Worm (Caenorhabditis elegans) whole organism, young adult: ENCODE measurements around the gene frm-5.1.

Experiments
- C06A6.2 ChIP-seq: fragments of 200-800 bp; sonication (Bioruptor generic); conservative IDR thresholded peaks from 2 replicates; pipeline ENCODE4 v1.3.6; 2022; ENCODE audit warnings: missing genetic modification characterization, missing compliant biosample characterization
- C17E4.6 ChIP-seq: fragments of 200-800 bp; sonication (Bioruptor generic); IDR thresholded peaks from 2 replicates; pipeline ENCODE4 v1.3.6; 2022; ENCODE audit warnings: missing genetic modification reagents, missing genetic modification characterization, missing compliant biosample characterization
- F33H1.4 ChIP-seq: fragments of 200-800 bp; sonication (Bioruptor generic); IDR thresholded peaks from 2 replicates; pipeline ENCODE4 v1.3.6; 2022; ENCODE audit warnings: missing genetic modification reagents, missing genetic modification characterization, missing compliant biosample characterization
- F37B4.10 ChIP-seq: fragments of 200-800 bp; sonication (Bioruptor generic); IDR thresholded peaks from 2 replicates; pipeline ENCODE4 v1.3.6; 2022; ENCODE audit warnings: missing genetic modification characterization, missing compliant biosample characterization
- F49E8.2 ChIP-seq: sonication (generic microtip); optimal IDR thresholded peaks from 3 replicates; lab custom pipeline; 2017; ENCODE audit warnings: missing genetic modification characterization, mild to moderate bottlenecking, missing compliant biosample characterization, antibody characterized with exemption, moderate library complexity; ENCODE audit not compliant: insufficient read depth
- F57A8.1 ChIP-seq: fragments of 200-800 bp; sonication (Bioruptor generic); optimal IDR thresholded peaks from 2 replicates; lab custom pipeline; 2018; ENCODE audit warnings: mild to moderate bottlenecking, missing genetic modification characterization, moderate library complexity, missing compliant biosample characterization
- Y79H2A.3 ChIP-seq: fragments of 200-800 bp; sonication (Bioruptor generic); conservative IDR thresholded peaks from 2 replicates; pipeline ENCODE4 v1.3.6; 2022; ENCODE audit warnings: missing genetic modification reagents, missing genetic modification characterization, missing compliant biosample characterization
- aptf-3 ChIP-seq: fragments of 200-800 bp; sonication (Bioruptor generic); IDR thresholded peaks from 2 replicates; pipeline ENCODE4 v1.3.6; 2022; ENCODE audit warnings: missing genetic modification characterization, missing compliant biosample characterization
- atf-7 ChIP-seq: sonication (generic microtip); optimal IDR thresholded peaks from 2 replicates; lab custom pipeline; 2017; ENCODE audit warnings: mild to moderate bottlenecking, missing genetic modification characterization, missing compliant biosample characterization
- athp-1 ChIP-seq: sonication (generic microtip); optimal IDR thresholded peaks from 2 replicates; lab custom pipeline; 2017; ENCODE audit warnings: mild to moderate bottlenecking, missing genetic modification characterization, missing compliant biosample characterization
- attf-3 ChIP-seq: fragments of 200-800 bp; sonication (Bioruptor generic); conservative IDR thresholded peaks from 2 replicates; pipeline ENCODE4 v1.3.6; 2022; ENCODE audit warnings: missing genetic modification reagents, missing genetic modification characterization, missing compliant biosample characterization
- bed-1 ChIP-seq: fragments of 200-800 bp; sonication (Bioruptor generic); IDR thresholded peaks from 2 replicates; pipeline ENCODE4 v1.3.6; 2022; ENCODE audit warnings: missing genetic modification reagents, missing genetic modification characterization, missing compliant biosample characterization
- bed-2 ChIP-seq: fragments of 200-800 bp; sonication (Bioruptor generic); IDR thresholded peaks from 2 replicates; pipeline ENCODE4 v1.3.6; 2022; ENCODE audit warnings: missing genetic modification reagents, missing genetic modification characterization, missing compliant biosample characterization
- cebp-1 ChIP-seq, 2 experiments: fragments of 200-800 bp in 1 of 2; sonication (Bioruptor generic) in 1 of 2; sonication (generic microtip) in 1 of 2; IDR thresholded peaks in 1 of 2; optimal IDR thresholded peaks in 1 of 2; 2 replicates each; pipeline versions ENCODE4 v1.3.6 to Lab custom; 2017 to 2022; ENCODE audit warnings: missing compliant biosample characterization in 2 of 2, missing genetic modification characterization in 2 of 2, mild to moderate bottlenecking in 1 of 2, missing genetic modification reagents in 1 of 2, moderate library complexity in 1 of 2
- ceh-40 ChIP-seq: fragments of 200-800 bp; sonication (Bioruptor generic); IDR thresholded peaks from 2 replicates; pipeline ENCODE4 v1.3.6; 2022; ENCODE audit warnings: missing genetic modification characterization, missing compliant biosample characterization
- ceh-79 ChIP-seq: sonication (generic microtip); optimal IDR thresholded peaks from 2 replicates; lab custom pipeline; 2017; ENCODE audit warnings: mild to moderate bottlenecking, missing genetic modification characterization, missing compliant biosample characterization
- die-1 ChIP-seq: sonication (generic microtip); optimal IDR thresholded peaks from 2 replicates; lab custom pipeline; 2016; ENCODE audit warnings: missing genotype, mild to moderate bottlenecking, missing genetic modification characterization, missing compliant biosample characterization
- dpl-1 ChIP-seq: fragments of 150-350 bp; optimal IDR thresholded peaks from 2 replicates; lab custom pipeline; 2014; ENCODE audit warnings: missing biosample characterization, missing genetic modification reagents, missing genetic modification characterization
- efl-1 ChIP-seq: fragments of 150-350 bp; optimal IDR thresholded peaks from 2 replicates; lab custom pipeline; 2014; ENCODE audit warnings: missing biosample characterization, missing genetic modification reagents, missing genetic modification characterization
- egl-18 ChIP-seq: fragments of 200-800 bp; sonication (Bioruptor generic); IDR thresholded peaks from 2 replicates; pipeline ENCODE4 v1.3.6; 2022; ENCODE audit warnings: missing genetic modification reagents, missing genetic modification characterization, missing compliant biosample characterization
- ets-4 ChIP-seq: fragments of 200-800 bp; sonication (Bioruptor generic); optimal IDR thresholded peaks from 2 replicates; lab custom pipeline; 2018; ENCODE audit warnings: mild to moderate bottlenecking, missing genetic modification characterization, missing compliant biosample characterization
- fkh-3 ChIP-seq: sonication (generic microtip); optimal IDR thresholded peaks from 2 replicates; lab custom pipeline; 2016; ENCODE audit warnings: mild to moderate bottlenecking, missing genetic modification characterization, missing compliant biosample characterization
- hmg-1.2 ChIP-seq: fragments of 200-800 bp; sonication (Bioruptor generic); IDR thresholded peaks from 2 replicates; pipeline ENCODE4 v1.3.6; 2022; ENCODE audit warnings: missing genetic modification reagents, missing genetic modification characterization, missing compliant biosample characterization
- hmg-20 ChIP-seq: fragments of 200-800 bp; sonication (Bioruptor generic); IDR thresholded peaks from 2 replicates; pipeline ENCODE4 v1.3.6; 2022; ENCODE audit warnings: missing genetic modification reagents, missing genetic modification characterization, missing compliant biosample characterization
- let-526 ChIP-seq: fragments of 200-800 bp; sonication (Bioruptor generic); IDR thresholded peaks from 2 replicates; pipeline ENCODE4 v1.3.6; 2022; ENCODE audit warnings: missing genetic modification reagents, missing genetic modification characterization, missing compliant biosample characterization
- let-607 ChIP-seq, 2 experiments: fragments of 200-800 bp in 1 of 2; sonication (Bioruptor generic) in 1 of 2; sonication (generic microtip) in 1 of 2; optimal IDR thresholded peaks; 2 replicates each; lab custom pipeline; 2016 to 2018; ENCODE audit warnings: mild to moderate bottlenecking in 2 of 2, missing compliant biosample characterization in 2 of 2, missing genetic modification characterization in 2 of 2, moderate library complexity in 2 of 2, missing genotype in 1 of 2
- lin-26 ChIP-seq: fragments of 200-800 bp; sonication (Bioruptor generic); IDR thresholded peaks from 2 replicates; pipeline ENCODE4 v1.3.6; 2022; ENCODE audit warnings: missing genetic modification reagents, missing genetic modification characterization, missing compliant biosample characterization
- lin-35 ChIP-seq, 3 experiments: fragments of 150-350 bp in 2 of 3; sonication (generic microtip) in 1 of 3; optimal IDR thresholded peaks; 2 replicates each; lab custom pipeline; 2014 to 2018; ENCODE audit warnings: missing biosample characterization in 3 of 3, missing genetic modification characterization in 3 of 3, missing genetic modification reagents in 3 of 3
- lin-40 ChIP-seq: sonication (generic microtip); optimal IDR thresholded peaks from 2 replicates; lab custom pipeline; 2016; ENCODE audit warnings: missing genetic modification characterization, mild to moderate bottlenecking, missing compliant biosample characterization, missing genotype, missing genetic modification reagents
- lin-54 ChIP-seq: fragments of 200-800 bp; sonication (Bioruptor generic); optimal IDR thresholded peaks from 2 replicates; lab custom pipeline; 2018; ENCODE audit warnings: mild to moderate bottlenecking, missing genetic modification characterization, missing compliant biosample characterization
- lir-1 ChIP-seq: fragments of 200-800 bp; sonication (Bioruptor generic); conservative IDR thresholded peaks from 2 replicates; pipeline ENCODE4 v1.3.6; 2022; ENCODE audit warnings: missing genetic modification reagents, missing genetic modification characterization, missing compliant biosample characterization
- mes-4 ChIP-seq: sonication (generic microtip); optimal IDR thresholded peaks from 2 replicates; lab custom pipeline; 2016; ENCODE audit warnings: missing genotype, missing genetic modification characterization, missing compliant biosample characterization
- nhr-179 ChIP-seq: sonication (generic microtip); optimal IDR thresholded peaks from 2 replicates; lab custom pipeline; 2016; ENCODE audit warnings: mild to moderate bottlenecking, missing genetic modification characterization, missing compliant biosample characterization
- nhr-80 ChIP-seq: sonication (generic microtip); optimal IDR thresholded peaks from 2 replicates; lab custom pipeline; 2016; ENCODE audit warnings: missing genetic modification characterization, missing compliant biosample characterization
- sea-2 ChIP-seq: fragments of 200-800 bp; sonication (Bioruptor generic); IDR thresholded peaks from 2 replicates; pipeline ENCODE4 v1.3.6; 2022; ENCODE audit warnings: missing genetic modification characterization, missing compliant biosample characterization
- snpc-1.3 ChIP-seq: sonication (generic microtip); optimal IDR thresholded peaks from 2 replicates; lab custom pipeline; 2017; ENCODE audit warnings: missing genetic modification characterization, mild to moderate bottlenecking, missing compliant biosample characterization, antibody characterized with exemption, moderate library complexity, missing genotype, missing genetic modification reagents; ENCODE audit not compliant: insufficient read depth
- snpc-3.4 ChIP-seq: sonication (generic microtip); optimal IDR thresholded peaks from 2 replicates; lab custom pipeline; 2017; ENCODE audit warnings: missing genetic modification characterization, mild to moderate bottlenecking, missing compliant biosample characterization, antibody characterized with exemption, moderate library complexity, missing genotype, missing genetic modification reagents
- unc-130 ChIP-seq: sonication (generic microtip); optimal IDR thresholded peaks from 2 replicates; lab custom pipeline; 2016; ENCODE audit warnings: missing genetic modification reagents, missing genetic modification characterization, missing compliant biosample characterization
- ztf-25 ChIP-seq: fragments of 200-800 bp; sonication (Bioruptor generic); IDR thresholded peaks from 2 replicates; pipeline ENCODE4 v1.3.6; 2022; ENCODE audit warnings: missing genetic modification reagents, missing genetic modification characterization, missing compliant biosample characterization
- ztf-26 ChIP-seq: sonication (generic microtip); optimal IDR thresholded peaks from 2 replicates; lab custom pipeline; 2017; ENCODE audit warnings: missing genetic modification characterization, missing compliant biosample characterization

frm-5.1 gene

ce11 chrIV:89991-90390 is 41.3 kb upstream of the frm-5.1 start, which contains the start of gene scl-23:
TSS of gene scl-23 (minus strand) at chrIV:90091.
- no peak for TF ChIP-seq let-526 (GFP tag; lab: Robert Waterston, UW)

DNA sequence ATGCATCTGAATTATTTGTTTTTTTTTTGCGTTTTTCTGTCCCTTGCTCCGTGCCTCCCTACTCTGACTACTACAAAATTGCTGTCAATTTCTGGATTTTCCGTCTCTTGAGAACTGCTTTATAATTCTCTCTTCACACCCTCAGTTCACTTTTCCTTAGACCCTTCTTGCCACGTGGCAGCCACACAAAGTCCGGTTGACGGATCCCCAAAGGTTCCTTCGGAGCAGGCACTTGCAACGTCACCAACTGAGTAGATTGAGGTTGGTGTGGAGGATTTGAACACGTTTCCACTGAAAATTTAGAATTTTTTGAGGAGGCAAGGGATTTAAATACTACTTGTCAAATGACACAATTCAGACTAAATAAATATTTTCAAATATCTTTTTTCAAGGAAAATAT is 38.1 kb upstream of the frm-5.1 start:
- TF ChIP-seq attf-3 (GFP tag; lab: Robert Waterston, UW) (no peak), F57A8.1 (GFP tag; lab: Kevin White, UChicago) (no peak), Y79H2A.3 (GFP tag; lab: Robert Waterston, UW) (no peak), snpc-1.3 (tag; lab: Kevin White, UChicago) (no peak), atf-7 (tag; lab: Kevin White, UChicago) (no peak), lin-40 (tag; lab: Kevin White, UChicago) (no peak), F49E8.2 (tag; lab: Kevin White, UChicago) (no peak), unc-130 (GFP tag; lab: Kevin White, UChicago) (no peak), lin-35 (GFP tag; optimal IDR thresholded peaks at IDR 0.05; lab: Kevin White, UChicago) (no peak), hmg-20 (GFP tag; lab: Robert Waterston, UW) (no peak), ztf-25 (no peak), C06A6.2 (GFP tag; lab: Robert Waterston, UW) (no peak), dpl-1 (GFP tag; lab: Kevin White, UChicago) (no peak), athp-1 (tag; lab: Kevin White, UChicago) (no peak)
- TF ChIP-seq, all 124 proteins: peak for 0

DNA sequence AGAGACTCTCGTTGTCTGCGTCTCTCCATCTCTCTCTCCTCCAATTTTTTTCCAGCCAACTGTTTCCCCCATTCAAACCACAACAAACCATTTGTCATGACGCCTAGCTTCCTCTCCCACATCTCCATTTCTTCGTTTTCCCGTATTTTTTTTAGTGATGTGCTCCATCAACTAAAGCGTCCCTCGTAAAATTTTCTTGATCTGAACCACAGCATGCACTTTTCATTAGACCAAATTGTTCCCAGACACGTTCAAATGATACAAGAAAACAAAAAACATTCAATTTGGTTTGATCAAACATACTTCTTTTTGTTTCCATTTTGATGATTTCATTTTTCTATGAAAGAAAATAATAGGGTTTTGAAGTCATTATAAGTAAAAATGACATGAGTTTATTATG is 33.6 kb upstream of the frm-5.1 start:
- TF ChIP-seq let-607 (tag; optimal IDR thresholded peaks at IDR 0.05; lab: Kevin White, UChicago) (no peak), bed-1 (no peak), egl-18 (no peak), C17E4.6 (no peak), F37B4.10 (GFP tag; lab: Robert Waterston, UW) (no peak), hmg-20 (GFP tag; lab: Robert Waterston, UW) (no peak), lin-35 (GFP tag; optimal IDR thresholded peaks at IDR 0.05; lab: Kevin White, UChicago) (no peak), ceh-79 (tag; lab: Kevin White, UChicago) (no peak), hmg-1.2 (GFP tag; lab: Robert Waterston, UW) (no peak), ztf-26 (tag; lab: Kevin White, UChicago) (no peak), athp-1 (tag; lab: Kevin White, UChicago) (no peak), efl-1 (GFP tag; lab: Kevin White, UChicago) (no peak), die-1 (tag; lab: Kevin White, UChicago) (no peak), lin-54 (GFP tag; lab: Kevin White, UChicago) (no peak)

DNA sequence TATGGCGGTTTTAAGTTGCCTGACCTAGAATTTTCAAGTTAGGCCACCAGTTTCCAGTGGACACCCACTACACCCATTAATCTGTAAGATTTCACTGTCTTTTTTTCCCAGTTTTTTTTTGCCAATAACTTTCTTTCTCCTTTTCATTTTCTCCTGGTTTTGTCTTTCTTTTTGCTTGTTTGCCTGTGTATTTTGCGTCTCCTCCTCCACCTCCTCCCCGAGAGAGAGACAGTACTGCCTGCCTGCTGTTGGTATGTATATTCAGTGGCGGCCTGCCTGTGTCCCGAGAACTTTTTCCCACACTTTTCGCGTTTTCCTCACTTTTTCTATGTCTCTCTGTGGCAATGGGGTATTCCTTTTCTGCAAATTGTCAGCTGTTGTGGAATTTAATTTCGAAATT is 32.7 kb upstream of the frm-5.1 start:
- TF ChIP-seq hmg-1.2 (GFP tag; lab: Robert Waterston, UW) = 0 out of 2 replicates have a peak, but pooled peaks have one; percentile 4
- TF ChIP-seq cebp-1 (GFP tag; IDR thresholded peaks at IDR 0.05; lab: Robert Waterston, UW) = no peak
- TF ChIP-seq cebp-1 (tag; optimal IDR thresholded peaks at IDR 0.05; lab: Kevin White, UChicago) = peak; percentile 49
- peak; percentile 30 for TF ChIP-seq nhr-80 (tag; lab: Kevin White, UChicago)
- no peak for TF ChIP-seq sea-2

DNA sequence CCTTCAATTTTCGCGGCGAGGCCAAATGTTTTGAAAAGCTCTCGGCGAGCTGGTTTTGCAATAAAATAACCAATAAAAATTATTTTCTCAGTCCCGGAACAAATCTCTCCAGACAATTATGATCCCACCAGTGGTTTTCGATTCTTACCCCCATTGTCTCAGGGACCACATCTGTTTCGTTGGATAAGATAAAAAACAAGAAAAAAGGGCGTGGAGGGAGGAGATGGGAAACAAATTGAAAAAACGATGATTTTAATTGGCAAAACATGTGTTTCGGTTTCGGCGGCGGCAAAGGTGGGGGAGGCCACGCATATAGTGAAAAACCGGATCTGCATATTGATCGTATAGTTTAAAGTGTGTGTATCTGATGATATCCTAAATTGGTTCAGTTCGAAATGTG is 32.3 kb upstream of the frm-5.1 start:
- TF ChIP-seq snpc-3.4 (tag; lab: Kevin White, UChicago) (no peak), ets-4 (GFP tag; lab: Kevin White, UChicago) (no peak), fkh-3 (no peak), lin-26 (GFP tag; lab: Robert Waterston, UW) (no peak), F33H1.4 (GFP tag; lab: Robert Waterston, UW) (no peak), mes-4 (no peak), aptf-3 (GFP tag; lab: Robert Waterston, UW) (no peak), nhr-179 (tag; lab: Kevin White, UChicago) (no peak), bed-2 (GFP tag; lab: Robert Waterston, UW) (no peak), ceh-40 (GFP tag; lab: Robert Waterston, UW) (no peak), lir-1 (GFP tag; lab: Robert Waterston, UW) (no peak)
